Worm (Caenorhabditis elegans) whole organism, L4 larva: ENCODE results near the gene prx-12.

Source experiments
- R02D3.7 ChIP-seq: fragments of 150-350 bp; sonication (generic microtip); optimal IDR thresholded peaks from 3 replicates; lab custom pipeline; 2014; ENCODE audit warnings: missing biosample characterization, missing genetic modification characterization
- ceh-20 ChIP-seq: fragments of 200-800 bp; sonication (Bioruptor generic); IDR thresholded peaks from 2 replicates; pipeline ENCODE4 v1.3.6; 2022; ENCODE audit warnings: missing genetic modification reagents, missing genetic modification characterization, missing compliant biosample characterization
- daf-12 ChIP-seq: fragments of 150-350 bp; optimal IDR thresholded peaks from 2 replicates; lab custom pipeline; 2014; ENCODE audit warnings: missing biosample characterization, missing genetic modification reagents, missing genetic modification characterization
- lin-15B ChIP-seq: fragments of 150-350 bp; sonication (generic microtip); optimal IDR thresholded peaks from 3 replicates; lab custom pipeline; 2014; ENCODE audit warnings: missing biosample characterization, missing genetic modification characterization
- lin-39 ChIP-seq: fragments of 150-350 bp; optimal IDR thresholded peaks from 2 replicates; lab custom pipeline; 2014; ENCODE audit warnings: missing biosample characterization, missing genetic modification reagents, missing genetic modification characterization
- zag-1 ChIP-seq: fragments of 150-350 bp; optimal IDR thresholded peaks from 2 replicates; lab custom pipeline; 2014; ENCODE audit warnings: missing biosample characterization, missing genetic modification characterization
- ztf-11 ChIP-seq: fragments of 150-350 bp; optimal IDR thresholded peaks from 2 replicates; lab custom pipeline; 2014; ENCODE audit warnings: missing biosample characterization, missing genetic modification characterization

ce11 chrX:11368417-11368816 lies 24.7 kb upstream of the prx-12 start, which contains the start of gene ttyh-1:
- TF ChIP-seq ceh-20 (GFP tag; lab: Robert Waterston, UW) = no peak
- no peak for TF ChIP-seq daf-12 (tag; lab: Kevin White, UChicago)
- no peak for TF ChIP-seq ztf-11 (tag; lab: Kevin White, UChicago)
- no peak for TF ChIP-seq lin-15B (tag; lab: Kevin White, UChicago)
- TF ChIP-seq lin-39 = no peak
- no peak for TF ChIP-seq R02D3.7 (tag; lab: Kevin White, UChicago)
- no peak for TF ChIP-seq zag-1 (tag; lab: Kevin White, UChicago)
